Fruit fly (Drosophila melanogaster): ENCODE results near the gene Glyp.

Glyp gene

dm6 chr2L:2171366-2172078 is 40.9 kb downstream of the Glyp start (continued):
- TF ChIP-seq CG2678 (tag; optimal IDR thresholded peaks at IDR 0.05), result peak; percentile 26
- no peak for TF ChIP-seq tap (tag; optimal IDR thresholded peaks at IDR 0.05)
- TF ChIP-seq Elba2 (GFP tag; optimal IDR thresholded peaks at IDR 0.05), result no peak
- TF ChIP-seq HLH3B (GFP tag; IDR thresholded peaks at IDR 0.05), result no peak
- peak; percentile 50 for TF ChIP-seq CG12769 (tag; optimal IDR thresholded peaks at IDR 0.05)
- no peak for TF ChIP-seq tin (GFP tag; optimal IDR thresholded peaks at IDR 0.05)
- peak; percentile 49 for TF ChIP-seq CG18599 (GFP tag; optimal IDR thresholded peaks at IDR 0.05)
- TF ChIP-seq vfl (GFP tag; optimal IDR thresholded peaks at IDR 0.05), result no peak
- no peak for TF ChIP-seq Asciz (GFP tag; optimal IDR thresholded peaks at IDR 0.05)
- TF ChIP-seq ro (GFP tag; IDR thresholded peaks at IDR 0.05), result no peak
- peak; percentile 10 for TF ChIP-seq CoRest (tag; optimal IDR thresholded peaks at IDR 0.05)
- peak; percentile 99 for TF ChIP-seq aop (GFP tag; IDR thresholded peaks at IDR 0.05)
- TF ChIP-seq HmgZ (tag; optimal IDR thresholded peaks at IDR 0.05), result peak; percentile 29
- TF ChIP-seq grau (tag; optimal IDR thresholded peaks at IDR 0.05), result peak; percentile 57
- no peak for TF ChIP-seq CG4328 (GFP tag; optimal IDR thresholded peaks at IDR 0.05)
- TF ChIP-seq B-H2 (GFP tag; optimal IDR thresholded peaks at IDR 0.05), result no peak
- peak; percentile 87 for TF ChIP-seq sug (tag; optimal IDR thresholded peaks at IDR 0.05)
- peak; percentile 14 for TF ChIP-seq CG17385 (GFP tag; optimal IDR thresholded peaks at IDR 0.05)
- TF ChIP-seq HLH54F (GFP tag; optimal IDR thresholded peaks at IDR 0.05), result no peak
- peak; percentile 35 for TF ChIP-seq Fer1 (GFP tag; optimal IDR thresholded peaks at IDR 0.05)
- peak; percentile 6 for TF ChIP-seq Med (GFP tag)

- no peak for TF ChIP-seq CG18619 (GFP tag; optimal IDR thresholded peaks at IDR 0.05)
- no peak for TF ChIP-seq Side (GFP tag; optimal IDR thresholded peaks at IDR 0.05)
- no peak for TF ChIP-seq gsb (GFP tag; IDR thresholded peaks at IDR 0.05)
- no peak for TF ChIP-seq Atf-2 (GFP tag; optimal IDR thresholded peaks at IDR 0.05)
- no peak for TF ChIP-seq Nf-YB (GFP tag; optimal IDR thresholded peaks at IDR 0.05)
- peak in 1 of 2 experiments; percentile 13 for TF ChIP-seq Hr51 (GFP tag; optimal IDR thresholded peaks at IDR 0.05)
- no peak for TF ChIP-seq CG3995 (GFP tag; optimal IDR thresholded peaks at IDR 0.05)
- no peak for TF ChIP-seq tup (GFP tag; optimal IDR thresholded peaks at IDR 0.05)
- no peak for TF ChIP-seq CG10267 (tag; optimal IDR thresholded peaks at IDR 0.05)
- no peak for TF ChIP-seq slou (GFP tag; optimal IDR thresholded peaks at IDR 0.05)
- TF ChIP-seq Dll (GFP tag; IDR thresholded peaks at IDR 0.05; ENCODE audit: partially characterized antibody), result no peak
- no peak for TF ChIP-seq CG30020 (tag; optimal IDR thresholded peaks at IDR 0.05)
- no peak for TF ChIP-seq CG14050 (GFP tag; IDR thresholded peaks at IDR 0.05)
- no peak for TF ChIP-seq lov (optimal IDR thresholded peaks at IDR 0.05)
- no peak for TF ChIP-seq lov (GFP tag; IDR thresholded peaks at IDR 0.05)
- no peak for TF ChIP-seq chif (GFP tag; optimal IDR thresholded peaks at IDR 0.05)
- no peak for TF ChIP-seq Oli (tag; optimal IDR thresholded peaks at IDR 0.05)
- TF ChIP-seq Jarid2 (GFP tag; optimal IDR thresholded peaks at IDR 0.05), result no peak
- no peak for TF ChIP-seq Gug (GFP tag; IDR thresholded peaks at IDR 0.05)
- TF ChIP-seq CG14667 (GFP tag; IDR thresholded peaks at IDR 0.05), result no peak
- TF ChIP-seq sob (GFP tag; IDR thresholded peaks at IDR 0.05), result no peak
- no peak for TF ChIP-seq zfh2 (GFP tag; optimal IDR thresholded peaks at IDR 0.05)
- peak; percentile 54 for TF ChIP-seq zen (tag; optimal IDR thresholded peaks at IDR 0.05)
- no peak for TF ChIP-seq CG11723 (GFP tag; optimal IDR thresholded peaks at IDR 0.05)
- peak; percentile 5 for TF ChIP-seq dmrt99B (tag; optimal IDR thresholded peaks at IDR 0.05)
- no peak for TF ChIP-seq tx (GFP tag; optimal IDR thresholded peaks at IDR 0.05)
- peak; percentile 98 for TF ChIP-seq D (optimal IDR thresholded peaks at IDR 0.05)
- no peak for TF ChIP-seq D (GFP tag; optimal IDR thresholded peaks at IDR 0.05)
- TF ChIP-seq CG10274 (GFP tag; optimal IDR thresholded peaks at IDR 0.05), result no peak
These were observed 42.0 kb downstream of the Glyp start for dm6 chr2L:2172460-2173121.
